Worm (Caenorhabditis elegans) whole organism, young adult: ENCODE results near the gene F45E1.1.

Experiments
- B0019.2 ChIP-seq: fragments of 200-800 bp; sonication (Bioruptor generic); conservative IDR thresholded peaks from 2 replicates; pipeline ENCODE4 v1.3.6; 2022; ENCODE audit warnings: missing genetic modification reagents, missing genetic modification characterization, missing compliant biosample characterization
- F22D6.2 ChIP-seq: sonication (generic microtip); optimal IDR thresholded peaks from 2 replicates; lab custom pipeline; 2016; ENCODE audit warnings: mild to moderate bottlenecking, missing genetic modification characterization, missing compliant biosample characterization
- F33H1.4 ChIP-seq: fragments of 200-800 bp; sonication (Bioruptor generic); IDR thresholded peaks from 2 replicates; pipeline ENCODE4 v1.3.6; 2022; ENCODE audit warnings: missing genetic modification reagents, missing genetic modification characterization, missing compliant biosample characterization
- F57A8.1 ChIP-seq: fragments of 200-800 bp; sonication (Bioruptor generic); optimal IDR thresholded peaks from 2 replicates; lab custom pipeline; 2018; ENCODE audit warnings: mild to moderate bottlenecking, missing genetic modification characterization, moderate library complexity, missing compliant biosample characterization
- K12H6.12 ChIP-seq: fragments of 200-800 bp; sonication (Bioruptor generic); optimal IDR thresholded peaks from 2 replicates; lab custom pipeline; 2018; ENCODE audit warnings: mild to moderate bottlenecking, missing genetic modification characterization, missing compliant biosample characterization
- T07F8.4 ChIP-seq: sonication (generic microtip); optimal IDR thresholded peaks from 2 replicates; lab custom pipeline; 2016; ENCODE audit warnings: mild to moderate bottlenecking, missing genetic modification characterization, moderate library complexity, missing compliant biosample characterization
- Y53G8AR.9 ChIP-seq: fragments of 200-800 bp; sonication (Bioruptor generic); conservative IDR thresholded peaks from 2 replicates; pipeline ENCODE4 v1.3.6; 2022; ENCODE audit warnings: missing genetic modification reagents, missing genetic modification characterization, missing compliant biosample characterization
- Y56A3A.18 ChIP-seq: fragments of 200-800 bp; sonication (Bioruptor generic); IDR thresholded peaks from 2 replicates; pipeline ENCODE4 v1.3.6; 2022; ENCODE audit warnings: missing genetic modification reagents, missing genetic modification characterization, missing compliant biosample characterization
- ZK185.1 ChIP-seq: sonication (generic microtip); optimal IDR thresholded peaks from 2 replicates; lab custom pipeline; 2016; ENCODE audit warnings: mild to moderate bottlenecking, missing genetic modification characterization, missing compliant biosample characterization; ENCODE audit not compliant: poor library complexity, severe bottlenecking
- akir-1 ChIP-seq: fragments of 200-800 bp; sonication (Bioruptor generic); optimal IDR thresholded peaks from 2 replicates; lab custom pipeline; 2018; ENCODE audit warnings: mild to moderate bottlenecking, missing genetic modification characterization, moderate library complexity, missing compliant biosample characterization
- atf-7 ChIP-seq: sonication (generic microtip); optimal IDR thresholded peaks from 2 replicates; lab custom pipeline; 2017; ENCODE audit warnings: mild to moderate bottlenecking, missing genetic modification characterization, missing compliant biosample characterization
- attf-3 ChIP-seq: fragments of 200-800 bp; sonication (Bioruptor generic); conservative IDR thresholded peaks from 2 replicates; pipeline ENCODE4 v1.3.6; 2022; ENCODE audit warnings: missing genetic modification reagents, missing genetic modification characterization, missing compliant biosample characterization
- ceh-79 ChIP-seq: sonication (generic microtip); optimal IDR thresholded peaks from 2 replicates; lab custom pipeline; 2017; ENCODE audit warnings: mild to moderate bottlenecking, missing genetic modification characterization, missing compliant biosample characterization
- dpff-1 ChIP-seq: sonication (generic microtip); optimal IDR thresholded peaks from 2 replicates; lab custom pipeline; 2017; ENCODE audit warnings: mild to moderate bottlenecking, missing genetic modification characterization, missing compliant biosample characterization
- egl-18 ChIP-seq: fragments of 200-800 bp; sonication (Bioruptor generic); IDR thresholded peaks from 2 replicates; pipeline ENCODE4 v1.3.6; 2022; ENCODE audit warnings: missing genetic modification reagents, missing genetic modification characterization, missing compliant biosample characterization
- ekl-4 ChIP-seq: fragments of 200-800 bp; sonication (Bioruptor generic); IDR thresholded peaks from 2 replicates; pipeline ENCODE4 v1.3.6; 2022; ENCODE audit warnings: missing genetic modification reagents, missing genetic modification characterization, missing compliant biosample characterization
- ets-4 ChIP-seq: fragments of 200-800 bp; sonication (Bioruptor generic); optimal IDR thresholded peaks from 2 replicates; lab custom pipeline; 2018; ENCODE audit warnings: mild to moderate bottlenecking, missing genetic modification characterization, missing compliant biosample characterization
- hlh-26 ChIP-seq: fragments of 200-800 bp; sonication (Bioruptor generic); conservative IDR thresholded peaks from 2 replicates; pipeline ENCODE4 v1.3.6; 2022; ENCODE audit warnings: missing genetic modification reagents, missing genetic modification characterization, missing compliant biosample characterization
- hmg-20 ChIP-seq: fragments of 200-800 bp; sonication (Bioruptor generic); IDR thresholded peaks from 2 replicates; pipeline ENCODE4 v1.3.6; 2022; ENCODE audit warnings: missing genetic modification reagents, missing genetic modification characterization, missing compliant biosample characterization
- hrde-1 ChIP-seq: sonication (generic microtip); optimal IDR thresholded peaks from 2 replicates; lab custom pipeline; 2016; ENCODE audit warnings: missing genetic modification characterization, mild to moderate bottlenecking, missing compliant biosample characterization, moderate library complexity, missing genotype, missing genetic modification reagents, borderline replicate concordance
- lag-1 ChIP-seq: fragments of 200-800 bp; sonication (Bioruptor generic); IDR thresholded peaks from 2 replicates; pipeline ENCODE4 v1.3.6; 2022; ENCODE audit warnings: missing genetic modification reagents, missing genetic modification characterization, missing compliant biosample characterization
- madf-3 ChIP-seq: fragments of 200-800 bp; sonication (Bioruptor generic); IDR thresholded peaks from 2 replicates; pipeline ENCODE4 v1.3.6; 2022; ENCODE audit warnings: missing genetic modification reagents, missing genetic modification characterization, missing compliant biosample characterization
- mes-4 ChIP-seq: sonication (generic microtip); optimal IDR thresholded peaks from 2 replicates; lab custom pipeline; 2016; ENCODE audit warnings: missing genotype, missing genetic modification characterization, missing compliant biosample characterization
- mxl-1 ChIP-seq: sonication (generic microtip); optimal IDR thresholded peaks from 2 replicates; lab custom pipeline; 2016; ENCODE audit warnings: missing genetic modification characterization, missing compliant biosample characterization
- nhr-120 ChIP-seq: fragments of 200-800 bp; sonication (Bioruptor generic); IDR thresholded peaks from 2 replicates; pipeline ENCODE4 v1.3.6; 2022; ENCODE audit warnings: missing genetic modification characterization, missing compliant biosample characterization
- nhr-27 ChIP-seq: fragments of 200-800 bp; sonication (Bioruptor generic); optimal IDR thresholded peaks from 2 replicates; lab custom pipeline; 2018; ENCODE audit warnings: mild to moderate bottlenecking, missing genetic modification characterization, moderate library complexity, missing compliant biosample characterization
- nhr-80 ChIP-seq: sonication (generic microtip); optimal IDR thresholded peaks from 2 replicates; lab custom pipeline; 2016; ENCODE audit warnings: missing genetic modification characterization, missing compliant biosample characterization
- nhr-90 ChIP-seq: sonication (generic microtip); optimal IDR thresholded peaks from 2 replicates; lab custom pipeline; 2016; ENCODE audit warnings: missing genotype, mild to moderate bottlenecking, missing genetic modification characterization, missing compliant biosample characterization
- rcor-1 ChIP-seq: fragments of 200-800 bp; sonication (Bioruptor generic); IDR thresholded peaks from 2 replicates; pipeline ENCODE4 v1.3.6; 2022; ENCODE audit warnings: missing genetic modification reagents, missing genetic modification characterization, missing compliant biosample characterization
- repo-1 ChIP-seq: sonication (generic microtip); optimal IDR thresholded peaks from 2 replicates; lab custom pipeline; 2017; ENCODE audit warnings: mild to moderate bottlenecking, missing genetic modification characterization, missing compliant biosample characterization
- snpc-4 ChIP-seq, 5 experiments: fragments of 150-350 bp in 1 of 5; sonication (generic microtip) in 4 of 5; optimal IDR thresholded peaks; 2 replicates each; lab custom pipeline; 2014 to 2018; ENCODE audit warnings: missing genetic modification characterization in 5 of 5, missing biosample characterization in 3 of 5, antibody characterized with exemption in 2 of 5, mild to moderate bottlenecking in 2 of 5, missing compliant biosample characterization in 2 of 5, missing genotype in 2 of 5, moderate library complexity in 2 of 5, missing genetic modification reagents in 1 of 5
- somi-1 ChIP-seq: fragments of 200-800 bp; sonication (Bioruptor generic); optimal IDR thresholded peaks from 2 replicates; lab custom pipeline; 2018; ENCODE audit warnings: mild to moderate bottlenecking, missing genetic modification characterization, missing compliant biosample characterization
- tbp1 ChIP-seq: fragments of 200-800 bp; sonication (Bioruptor generic); optimal IDR thresholded peaks from 2 replicates; lab custom pipeline; 2018; ENCODE audit warnings: mild to moderate bottlenecking, missing genetic modification characterization, missing compliant biosample characterization
- ztf-28 ChIP-seq: fragments of 200-800 bp; sonication (Bioruptor generic); IDR thresholded peaks from 2 replicates; pipeline ENCODE4 v1.3.6; 2022; ENCODE audit warnings: missing genetic modification reagents, missing genetic modification characterization, missing compliant biosample characterization

F45E1.1 gene

ce11 chrX:8004845-8005244, 1.4 kb downstream of the F45E1.1 start:
- TF ChIP-seq hmg-20 (no peak), hrde-1 (tag; lab: Kevin White, UChicago) (no peak), mxl-1 (no peak), tbp1 (GFP tag; lab: Kevin White, UChicago) (no peak), F22D6.2 (tag; lab: Kevin White, UChicago) (no peak), atf-7 (tag; lab: Kevin White, UChicago) (no peak), somi-1 (no peak), nhr-120 (GFP tag; lab: Robert Waterston, UW) (no peak), B0019.2 (GFP tag; lab: Robert Waterston, UW) (no peak)

ce11 chrX:8005967-8006366, 2.5 kb downstream of the F45E1.1 start:
- no peak for TF ChIP-seq ekl-4
- no peak for TF ChIP-seq ets-4 (GFP tag; lab: Kevin White, UChicago)
- TF ChIP-seq mes-4, result no peak
- no peak for TF ChIP-seq nhr-27
- no peak for TF ChIP-seq snpc-4 (GFP tag; optimal IDR thresholded peaks at IDR 0.05; lab: Kevin White, UChicago)
- TF ChIP-seq snpc-4 (tag; optimal IDR thresholded peaks at IDR 0.05; lab: Kevin White, UChicago), result no peak
- no peak for TF ChIP-seq lag-1 (GFP tag; lab: Robert Waterston, UW)
- TF ChIP-seq ZK185.1, result no peak
- TF ChIP-seq hlh-26 (GFP tag; lab: Robert Waterston, UW), result no peak
- no peak for TF ChIP-seq nhr-90 (tag; lab: Kevin White, UChicago)
- TF ChIP-seq egl-18 (GFP tag; lab: Robert Waterston, UW), result no peak
- TF ChIP-seq repo-1 (tag; lab: Kevin White, UChicago), result no peak
- no peak for TF ChIP-seq T07F8.4 (tag; lab: Kevin White, UChicago)
- TF ChIP-seq madf-3 (GFP tag; lab: Robert Waterston, UW), result no peak
- TF ChIP-seq somi-1, result no peak
- TF ChIP-seq ceh-79 (tag; lab: Kevin White, UChicago), result no peak
- TF ChIP-seq K12H6.12 (tag; lab: Kevin White, UChicago), result no peak

ce11 chrX:8010652-8011051, 7.2 kb downstream of the F45E1.1 start:
- TF ChIP-seq snpc-4 (GFP tag; optimal IDR thresholded peaks at IDR 0.05; lab: Kevin White, UChicago) (no peak), snpc-4 (tag; optimal IDR thresholded peaks at IDR 0.05; lab: Kevin White, UChicago) (no peak), F33H1.4 (GFP tag; lab: Robert Waterston, UW) (no peak), ztf-28 (no peak), hrde-1 (tag; lab: Kevin White, UChicago) (no peak), F57A8.1 (GFP tag; lab: Kevin White, UChicago) (no peak), nhr-120 (GFP tag; lab: Robert Waterston, UW) (no peak), dpff-1 (tag; lab: Kevin White, UChicago) (no peak), rcor-1 (GFP tag; lab: Robert Waterston, UW) (no peak)

ce11 chrX:8014407-8015003, 11.0 kb downstream of the F45E1.1 start, which contains the start of gene unk-1:
TSS of gene unk-1 (plus strand) at chrX:8014983.
- TF ChIP-seq akir-1 (GFP tag; lab: Kevin White, UChicago) (no peak), nhr-80 (tag; lab: Kevin White, UChicago) (peak; percentile 57), ZK185.1 (peak; percentile 14), mes-4 (no peak), attf-3 (GFP tag; lab: Robert Waterston, UW) (no peak), ets-4 (GFP tag; lab: Kevin White, UChicago) (peak; percentile 27), Y56A3A.18 (GFP tag; lab: Robert Waterston, UW) (no peak), Y53G8AR.9 (GFP tag; lab: Robert Waterston, UW) (no peak)
